Worm (Caenorhabditis elegans) whole organism, L4 larva: ENCODE results near the gene let-653.

ENCODE experiments used
- F26F4.8 ChIP-seq: fragments of 200-800 bp; sonication (Bioruptor generic); conservative IDR thresholded peaks from 2 replicates; pipeline ENCODE4 v1.3.6; 2022; ENCODE audit warnings: missing genetic modification characterization, missing compliant biosample characterization
- T20F7.1 ChIP-seq: fragments of 200-800 bp; sonication (Bioruptor generic); optimal IDR thresholded peaks from 2 replicates; lab custom pipeline; 2018; ENCODE audit warnings: mild to moderate bottlenecking, missing genetic modification characterization, missing compliant biosample characterization
- T26A8.4 ChIP-seq: fragments of 200-800 bp; sonication (Bioruptor generic); IDR thresholded peaks from 2 replicates; pipeline ENCODE4 v1.3.6; 2022; ENCODE audit warnings: missing genetic modification characterization, missing compliant biosample characterization
- Y105C5A.15 ChIP-seq: fragments of 200-800 bp; sonication (Bioruptor generic); IDR thresholded peaks from 2 replicates; pipeline ENCODE4 v1.3.6; 2022; ENCODE audit warnings: missing genetic modification characterization, missing compliant biosample characterization
- Y75B8A.6 ChIP-seq: fragments of 200-800 bp; sonication (Bioruptor generic); IDR thresholded peaks from 2 replicates; pipeline ENCODE4 v1.3.6; 2022; ENCODE audit warnings: missing genetic modification reagents, missing genetic modification characterization, missing compliant biosample characterization
- ZK337.2 ChIP-seq: fragments of 200-800 bp; sonication (Bioruptor generic); IDR thresholded peaks from 2 replicates; pipeline ENCODE4 v1.3.6; 2022; ENCODE audit warnings: missing genetic modification reagents, missing genetic modification characterization, missing compliant biosample characterization
- aha-1 ChIP-seq: fragments of 150-350 bp; peaks from one replicate; lab custom pipeline; 2014; ENCODE audit warnings: missing biosample characterization, missing genetic modification characterization
- ama-1 ChIP-seq: fragments of 150-350 bp; optimal IDR thresholded peaks from 2 replicates; lab custom pipeline; 2014; ENCODE audit warnings: inconsistent platforms, mixed read lengths
- attf-4 ChIP-seq: sonication (generic microtip); optimal IDR thresholded peaks from 3 replicates; lab custom pipeline; 2017; ENCODE audit warnings: missing biosample characterization, missing genetic modification characterization
- ceh-28 ChIP-seq: fragments of 150-350 bp; optimal IDR thresholded peaks from 2 replicates; lab custom pipeline; 2014; ENCODE audit warnings: missing biosample characterization, missing genetic modification reagents, missing genetic modification characterization
- daf-16 ChIP-seq, 3 experiments: sonication (generic microtip); optimal IDR thresholded peaks; 2 replicates each; lab custom pipeline; 2016 to 2017; ENCODE audit warnings: missing genetic modification characterization in 3 of 3, missing genetic modification reagents in 3 of 3, mild to moderate bottlenecking in 2 of 3, missing compliant biosample characterization in 2 of 3, missing biosample characterization in 1 of 3, moderate library complexity in 1 of 3
- daf-19 ChIP-seq: fragments of 200-800 bp; sonication (Bioruptor generic); conservative IDR thresholded peaks from 2 replicates; pipeline ENCODE4 v1.3.6; 2022; ENCODE audit warnings: missing genetic modification characterization, missing compliant biosample characterization
- daf-8 ChIP-seq: fragments of 200-800 bp; sonication (Bioruptor generic); IDR thresholded peaks from 2 replicates; pipeline ENCODE4 v1.3.6; 2022; ENCODE audit warnings: missing genetic modification characterization, missing compliant biosample characterization
- dmd-9 ChIP-seq: fragments of 200-800 bp; sonication (Bioruptor generic); IDR thresholded peaks from 2 replicates; pipeline ENCODE4 v1.3.6; 2022; ENCODE audit warnings: missing genetic modification reagents, missing genetic modification characterization, missing compliant biosample characterization
- dve-1 ChIP-seq: sonication (generic microtip); optimal IDR thresholded peaks from 2 replicates; lab custom pipeline; 2017; ENCODE audit warnings: antibody characterized with exemption, mild to moderate bottlenecking, missing genetic modification characterization, missing compliant biosample characterization; ENCODE audit not compliant: insufficient read depth
- fkh-10 ChIP-seq: fragments of 150-350 bp; optimal IDR thresholded peaks from 2 replicates; lab custom pipeline; 2014; ENCODE audit warnings: missing biosample characterization, missing genetic modification reagents, missing genetic modification characterization
- fos-1 ChIP-seq: fragments of 150-350 bp; optimal IDR thresholded peaks from 2 replicates; lab custom pipeline; 2014; ENCODE audit warnings: missing biosample characterization, missing genetic modification characterization
- gei-8 ChIP-seq: fragments of 200-800 bp; sonication (Bioruptor generic); optimal IDR thresholded peaks from 2 replicates; lab custom pipeline; 2018; ENCODE audit warnings: mild to moderate bottlenecking, missing genetic modification characterization, missing compliant biosample characterization
- hlh-11 ChIP-seq: fragments of 200-800 bp; sonication (Bioruptor generic); optimal IDR thresholded peaks from 2 replicates; lab custom pipeline; 2018; ENCODE audit warnings: mild to moderate bottlenecking, missing genetic modification characterization, missing compliant biosample characterization
- lim-7 ChIP-seq: fragments of 200-800 bp; sonication (Bioruptor generic); IDR thresholded peaks from 2 replicates; pipeline ENCODE4 v1.3.6; 2022; ENCODE audit warnings: missing genetic modification characterization, missing compliant biosample characterization
- lin-38 ChIP-seq: fragments of 200-800 bp; sonication (Bioruptor generic); IDR thresholded peaks from 2 replicates; pipeline ENCODE4 v1.3.6; 2022; ENCODE audit warnings: missing genetic modification reagents, missing genetic modification characterization, missing compliant biosample characterization
- lsy-2 ChIP-seq, 2 experiments: fragments of 150-350 bp in 1 of 2; sonication (generic microtip) in 1 of 2; optimal IDR thresholded peaks; 2 replicates each; lab custom pipeline; 2014 to 2017; ENCODE audit warnings: missing biosample characterization in 2 of 2, missing genetic modification characterization in 2 of 2
- madf-5 ChIP-seq, 2 experiments: fragments of 200-800 bp; sonication (Bioruptor generic); IDR thresholded peaks; 2 replicates each; pipeline ENCODE4 v1.3.6; 2022; ENCODE audit warnings: missing compliant biosample characterization in 2 of 2, missing genetic modification characterization in 2 of 2
- mep-1 ChIP-seq: fragments of 150-350 bp; sonication (generic microtip); optimal IDR thresholded peaks from 3 replicates; lab custom pipeline; 2014; ENCODE audit warnings: missing biosample characterization, missing genetic modification characterization
- mes-2 ChIP-seq: sonication (generic microtip); optimal IDR thresholded peaks from 2 replicates; lab custom pipeline; 2016; ENCODE audit warnings: missing genotype, mild to moderate bottlenecking, missing genetic modification characterization, missing compliant biosample characterization; ENCODE audit not compliant: poor library complexity, severe bottlenecking
- nhr-111 ChIP-seq: fragments of 200-800 bp; sonication (Bioruptor generic); optimal IDR thresholded peaks from 2 replicates; lab custom pipeline; 2018; ENCODE audit warnings: mild to moderate bottlenecking, missing genetic modification characterization, missing compliant biosample characterization
- nhr-41 ChIP-seq: fragments of 200-800 bp; sonication (Bioruptor generic); IDR thresholded peaks from 2 replicates; pipeline ENCODE4 v1.3.6; 2022; ENCODE audit warnings: missing genetic modification reagents, missing genetic modification characterization, missing compliant biosample characterization
- nhr-42 ChIP-seq: fragments of 200-800 bp; sonication (Bioruptor generic); IDR thresholded peaks from 2 replicates; pipeline ENCODE4 v1.3.6; 2022; ENCODE audit warnings: missing genetic modification characterization, missing compliant biosample characterization
- nhr-48 ChIP-seq: sonication (generic microtip); optimal IDR thresholded peaks from 2 replicates; lab custom pipeline; 2016; ENCODE audit warnings: mild to moderate bottlenecking, missing genetic modification characterization, missing compliant biosample characterization
- nhr-77 ChIP-seq: fragments of 150-350 bp; optimal IDR thresholded peaks from 2 replicates; lab custom pipeline; 2014; ENCODE audit warnings: missing biosample characterization, missing genetic modification characterization
- php-3 ChIP-seq: fragments of 200-800 bp; sonication (Bioruptor generic); IDR thresholded peaks from 2 replicates; pipeline ENCODE4 v1.3.6; 2022; ENCODE audit warnings: missing genetic modification reagents, missing genetic modification characterization, missing compliant biosample characterization
- rbr-2 ChIP-seq: sonication (generic microtip); optimal IDR thresholded peaks from 2 replicates; lab custom pipeline; 2016; ENCODE audit warnings: missing genotype, missing genetic modification characterization, missing compliant biosample characterization
- skn-1 ChIP-seq: fragments of 150-350 bp; optimal IDR thresholded peaks from 2 replicates; lab custom pipeline; 2014; ENCODE audit warnings: missing biosample characterization, missing genetic modification characterization
- snpc-1.2 ChIP-seq: fragments of 200-800 bp; sonication (Bioruptor generic); IDR thresholded peaks from 2 replicates; pipeline ENCODE4 v1.3.6; 2022; ENCODE audit warnings: missing genetic modification reagents, missing genetic modification characterization, missing compliant biosample characterization
- tra-1 ChIP-seq: fragments of 200-800 bp; sonication (Bioruptor generic); IDR thresholded peaks from 2 replicates; pipeline ENCODE4 v1.3.6; 2022; ENCODE audit warnings: missing genetic modification reagents, missing genetic modification characterization, missing compliant biosample characterization
- unc-130 ChIP-seq: sonication (generic microtip); optimal IDR thresholded peaks from 2 replicates; lab custom pipeline; 2016; ENCODE audit warnings: missing genetic modification reagents, missing genetic modification characterization, missing compliant biosample characterization
- unc-39 ChIP-seq: sonication (generic microtip); optimal IDR thresholded peaks from 2 replicates; lab custom pipeline; 2017; ENCODE audit warnings: missing biosample characterization, missing genetic modification characterization
- unc-62 ChIP-seq, 3 experiments: fragments of 150-350 bp in 1 of 3; sonication (generic microtip); optimal IDR thresholded peaks in 2 of 3; peaks in 1 of 3; 1 replicate in 1 of 3; 2 replicates in 2 of 3; lab custom pipeline; 2014 to 2017; ENCODE audit warnings: missing biosample characterization in 3 of 3, missing genetic modification characterization in 3 of 3, missing genetic modification reagents in 3 of 3, missing genotype in 1 of 3
- zfp-3 ChIP-seq: fragments of 200-800 bp; sonication (Bioruptor generic); conservative IDR thresholded peaks from 2 replicates; pipeline ENCODE4 v1.3.6; 2022; ENCODE audit warnings: missing genetic modification reagents, missing genetic modification characterization, missing compliant biosample characterization
- zip-11 ChIP-seq: fragments of 200-800 bp; sonication (Bioruptor generic); IDR thresholded peaks from 2 replicates; pipeline ENCODE4 v1.3.6; 2022; ENCODE audit warnings: missing genetic modification characterization, missing compliant biosample characterization
- ztf-11 ChIP-seq: fragments of 150-350 bp; optimal IDR thresholded peaks from 2 replicates; lab custom pipeline; 2014; ENCODE audit warnings: missing biosample characterization, missing genetic modification characterization

let-653 gene

ce11 chrIV:11913295-11913940, 28.0 kb downstream of the let-653 start (continued):
- no peak for TF ChIP-seq dmd-9 (GFP tag; lab: Robert Waterston, UW)
- TF ChIP-seq zfp-3 (GFP tag; lab: Robert Waterston, UW): peak; percentile 99
- TF ChIP-seq, all 104 proteins: peak for 23

DNA sequence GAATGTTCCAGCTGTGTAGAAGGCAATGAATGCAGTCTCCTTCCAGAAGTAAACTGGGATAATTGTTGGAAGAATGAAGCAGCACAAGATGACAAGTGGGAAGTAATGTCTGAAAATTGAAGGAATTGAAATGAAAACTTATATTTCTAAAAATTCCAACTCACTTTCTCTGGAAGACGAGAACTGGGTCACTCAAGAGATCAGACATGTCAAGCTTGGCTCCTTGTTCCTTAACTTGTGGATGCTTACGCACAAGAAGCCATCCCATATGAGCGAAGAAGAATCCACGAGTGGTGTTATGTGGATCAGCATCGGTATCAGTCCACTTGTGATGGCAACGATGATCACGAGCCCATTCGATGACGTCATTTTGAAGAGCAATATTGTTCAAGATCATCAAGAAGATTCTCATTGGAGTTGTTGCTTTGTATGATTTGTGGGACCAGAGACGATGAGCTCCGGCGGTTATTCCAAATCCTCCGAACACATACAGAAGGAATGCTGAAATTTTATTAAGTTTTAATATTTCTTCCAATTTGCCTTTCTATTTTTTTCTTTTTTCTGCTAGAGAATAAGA, 28.9 kb downstream of the let-653 start:
- TF ChIP-seq mes-2 (tag; lab: Kevin White, UChicago) (peak; percentile 9), tra-1 (0 out of 2 replicates have a peak, but pooled peaks have one; percentile 38), zfp-3 (GFP tag; lab: Robert Waterston, UW) (peak; percentile 85), attf-4 (no peak), lsy-2 (tag; optimal IDR thresholded peaks at IDR 0.05; lab: Kevin White, UChicago) (no peak), aha-1 (tag; lab: Kevin White, UChicago) (peak; percentile 76), ztf-11 (tag; lab: Kevin White, UChicago) (no peak), daf-8 (GFP tag; lab: Robert Waterston, UW) (no peak), T20F7.1 (GFP tag; lab: Kevin White, UChicago) (no peak)

- peak; percentile 46 for TF ChIP-seq hlh-11 (tag; lab: Kevin White, UChicago)
- TF ChIP-seq zip-11 (GFP tag; lab: Robert Waterston, UW): no peak
- TF ChIP-seq madf-5 (GFP tag; IDR thresholded peaks at IDR 0.05; lab: Robert Waterston, UW): 0 out of 4 replicates have a peak, but pooled peaks of 1 of the 2 experiments have one; percentile 51
- TF ChIP-seq nhr-41 (GFP tag; lab: Robert Waterston, UW): no peak
- TF ChIP-seq Y75B8A.6 (GFP tag; lab: Robert Waterston, UW): peak; percentile 27; the same call in 1 of the 2 replicates
- no peak for TF ChIP-seq Y105C5A.15 (GFP tag; lab: Robert Waterston, UW)
- no peak for TF ChIP-seq fkh-10 (GFP tag; lab: Kevin White, UChicago)
- TF ChIP-seq rbr-2 (tag; lab: Kevin White, UChicago): peak; percentile 11
- TF ChIP-seq unc-130 (GFP tag; lab: Kevin White, UChicago): no peak
- no peak for TF ChIP-seq ceh-28
- peak; percentile 35 for TF ChIP-seq lin-38 (GFP tag; lab: Robert Waterston, UW)
- peak; percentile 9; the same call in 1 of the 2 replicates for TF ChIP-seq ZK337.2
- TF ChIP-seq snpc-1.2: no peak
- TF ChIP-seq dve-1 (tag; lab: Kevin White, UChicago): peak; percentile 55
- peak; percentile 81 for TF ChIP-seq nhr-77
- no peak for TF ChIP-seq skn-1
- no peak for TF ChIP-seq daf-16 (GFP tag; optimal IDR thresholded peaks at IDR 0.05; lab: Kevin White, UChicago)
- TF ChIP-seq daf-16 (tag; optimal IDR thresholded peaks at IDR 0.05; lab: Kevin White, UChicago): peak; percentile 58
- TF ChIP-seq mep-1: peak; percentile 44
- TF ChIP-seq T26A8.4 (GFP tag; lab: Robert Waterston, UW): peak; percentile 30; the same call in 1 of the 2 replicates
- TF ChIP-seq unc-62 (GFP tag; optimal IDR thresholded peaks at IDR 0.05 in 1 of 2; lab: Kevin White, UChicago): peak in 1 of 2 experiments; percentile 62
- TF ChIP-seq unc-62 (tag; optimal IDR thresholded peaks at IDR 0.05; lab: Kevin White, UChicago): no peak
- peak; percentile 34 for TF ChIP-seq T20F7.1 (GFP tag; lab: Kevin White, UChicago)
- no peak for TF ChIP-seq nhr-42 (GFP tag; lab: Robert Waterston, UW)
- TF ChIP-seq nhr-48 (tag; lab: Kevin White, UChicago): peak; percentile 38
- peak; percentile 64 for TF ChIP-seq zfp-3 (GFP tag; lab: Robert Waterston, UW)
- no peak for TF ChIP-seq gei-8
- TF ChIP-seq php-3 (GFP tag; lab: Robert Waterston, UW): peak; percentile 28; the same call in 1 of the 2 replicates
- TF ChIP-seq daf-19 (GFP tag; lab: Robert Waterston, UW): peak; percentile 44; the same call in 1 of the 2 replicates
- TF ChIP-seq unc-39: no peak
- 0 out of 2 replicates have a peak, but pooled peaks have one; percentile 45 for TF ChIP-seq lim-7 (GFP tag; lab: Robert Waterston, UW)
- TF ChIP-seq nhr-111 (GFP tag; lab: Kevin White, UChicago): no peak
- TF ChIP-seq ama-1: no peak
- TF ChIP-seq fos-1: no peak
- TF ChIP-seq lsy-2 (tag; optimal IDR thresholded peaks at IDR 0.05; lab: Kevin White, UChicago): peak in 1 of 2 experiments; percentile 18
- no peak for TF ChIP-seq F26F4.8 (GFP tag; lab: Robert Waterston, UW)
Measured at ce11 chrIV:11914837-11915737, 29.7 kb downstream of the let-653 start, which contains the start of gene fat-6. Gene fat-6 (minus strand): TSS chrIV:11915687.
